Fruit fly (Drosophila melanogaster): ENCODE data around the gene Wdr92.
A peak's percentile ranks its signal among the peaks of the same experiment; 100 is the strongest.

The Wdr92 gene

DNA sequence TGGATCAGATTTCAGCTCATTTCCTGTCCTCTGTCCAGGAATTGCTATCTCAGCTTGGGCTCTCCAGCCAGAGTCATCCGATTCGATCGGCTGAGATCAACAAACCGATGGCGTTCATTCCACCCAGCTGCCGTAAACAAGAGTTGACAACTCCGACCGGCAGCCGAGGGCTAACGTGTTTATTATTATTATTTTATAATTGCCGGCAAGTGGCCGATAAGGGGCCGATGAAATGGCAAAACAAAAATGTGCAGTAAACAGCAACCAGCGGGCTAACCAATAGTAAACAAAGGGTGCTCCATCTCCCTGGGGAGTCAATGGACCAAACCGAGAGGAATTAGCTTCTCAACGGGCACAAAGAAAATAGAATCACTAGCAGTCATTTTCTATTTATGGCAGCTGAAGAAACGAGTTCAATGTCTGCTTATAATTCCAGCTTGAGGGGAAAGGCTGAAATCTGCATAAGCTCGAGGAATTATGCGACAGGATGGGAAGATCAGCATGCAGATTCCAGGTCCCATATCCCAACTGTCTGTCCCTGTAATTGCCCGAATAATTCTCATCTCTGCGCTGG is 17.3 kb downstream of the Wdr92 start (continued):
- TF ChIP-seq CG3919 (GFP tag; optimal IDR thresholded peaks at IDR 0.05) (no peak), Smox (GFP tag; optimal IDR thresholded peaks at IDR 0.05) (no peak), CG34406 (GFP tag; optimal IDR thresholded peaks at IDR 0.05) (no peak), CG9139 (GFP tag; optimal IDR thresholded peaks at IDR 0.05) (no peak), dac (GFP tag; optimal IDR thresholded peaks at IDR 0.05) (no peak), Hr39 (GFP tag; optimal IDR thresholded peaks at IDR 0.05) (no peak), CG10631 (GFP tag; optimal IDR thresholded peaks at IDR 0.05) (no peak), CG8119 (GFP tag; IDR thresholded peaks at IDR 0.05) (0 out of 3 replicates have a peak, but pooled peaks have one; percentile 32)

DNA sequence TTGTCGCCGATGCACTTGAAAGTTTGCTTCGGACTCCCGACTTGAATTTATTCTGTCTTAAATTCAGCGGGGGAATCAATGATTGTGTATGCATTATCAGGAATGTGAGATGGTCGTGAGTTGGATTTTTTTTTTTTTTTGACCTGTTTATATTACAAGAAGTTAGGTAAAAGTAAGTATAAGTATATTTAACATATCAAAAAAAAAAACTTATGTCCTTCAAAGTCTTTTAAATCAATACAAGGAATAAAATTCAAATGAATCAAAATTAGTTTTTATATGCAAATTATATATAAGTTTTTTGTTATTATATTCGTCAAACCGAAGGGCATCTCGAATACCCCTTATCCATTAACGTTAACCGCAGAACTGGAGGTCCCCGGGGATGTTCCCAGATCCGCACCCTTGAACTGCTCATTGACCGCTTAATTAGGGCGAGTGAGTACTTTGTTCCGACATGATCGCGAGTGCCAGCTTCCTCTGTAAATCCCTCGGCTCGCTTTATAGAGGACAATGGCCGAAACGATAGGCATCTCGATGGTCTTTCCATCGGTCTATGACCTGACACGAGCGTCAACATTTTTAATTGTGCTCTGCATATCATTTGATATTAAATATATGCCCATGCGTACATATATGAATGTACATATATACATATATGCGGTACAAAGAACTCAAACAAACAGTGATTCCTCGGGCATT is 18.8 kb downstream of the Wdr92 start:
- TF ChIP-seq eg (GFP tag; IDR thresholded peaks at IDR 0.05): no peak
- no peak for TF ChIP-seq CG15336 (GFP tag; IDR thresholded peaks at IDR 0.05)
- TF ChIP-seq CG3919 (GFP tag; optimal IDR thresholded peaks at IDR 0.05): peak; percentile 49
- peak; percentile 5 for TF ChIP-seq CG31627 (GFP tag; optimal IDR thresholded peaks at IDR 0.05)
- TF ChIP-seq OdsH (GFP tag; optimal IDR thresholded peaks at IDR 0.05): peak; percentile 56
- no peak for TF ChIP-seq Sox102F (GFP tag; optimal IDR thresholded peaks at IDR 0.05)
- no peak for TF ChIP-seq Smox (GFP tag; optimal IDR thresholded peaks at IDR 0.05)
- TF ChIP-seq CG8632 (GFP tag; optimal IDR thresholded peaks at IDR 0.05): peak; percentile 51
- TF ChIP-seq dsx (GFP tag; optimal IDR thresholded peaks at IDR 0.05; ENCODE audit: poor library complexity, severe bottlenecking): peak; percentile 56
- peak; percentile 52 for TF ChIP-seq CG10669 (GFP tag; optimal IDR thresholded peaks at IDR 0.05)
- TF ChIP-seq CG7368 (GFP tag; optimal IDR thresholded peaks at IDR 0.05): peak; percentile 7
- no peak for TF ChIP-seq Hr4 (GFP tag; optimal IDR thresholded peaks at IDR 0.05)
- TF ChIP-seq fkh (GFP tag; optimal IDR thresholded peaks at IDR 0.05): no peak
- no peak for TF ChIP-seq Hr38 (GFP tag; optimal IDR thresholded peaks at IDR 0.05)
- TF ChIP-seq cyc (GFP tag; optimal IDR thresholded peaks at IDR 0.05): peak; percentile 8
- TF ChIP-seq Eip75B (GFP tag; optimal IDR thresholded peaks at IDR 0.05): peak; percentile 30
- peak; percentile 51 for TF ChIP-seq esn (GFP tag; optimal IDR thresholded peaks at IDR 0.05)
- TF ChIP-seq lz (GFP tag; optimal IDR thresholded peaks at IDR 0.05): no peak
- no peak for TF ChIP-seq CG8119 (GFP tag; IDR thresholded peaks at IDR 0.05)
- TF ChIP-seq CG11294 (GFP tag; IDR thresholded peaks at IDR 0.05): no peak
- no peak for TF ChIP-seq fd85E (GFP tag; optimal IDR thresholded peaks at IDR 0.05)
- peak; percentile 62 for TF ChIP-seq spab (GFP tag; optimal IDR thresholded peaks at IDR 0.05)
- TF ChIP-seq CG1621 (tag; optimal IDR thresholded peaks at IDR 0.05): no peak
- peak; percentile 58 for TF ChIP-seq CG6808 (GFP tag; optimal IDR thresholded peaks at IDR 0.05)
- no peak for TF ChIP-seq dac (GFP tag; optimal IDR thresholded peaks at IDR 0.05)
- TF ChIP-seq CG11762 (GFP tag; optimal IDR thresholded peaks at IDR 0.05; ENCODE audit: insufficient read depth): no peak
- TF ChIP-seq CG16779 (tag; optimal IDR thresholded peaks at IDR 0.05): no peak
- no peak for TF ChIP-seq fd59A (GFP tag; optimal IDR thresholded peaks at IDR 0.05)
- peak; percentile 90 for TF ChIP-seq svp (GFP tag)
- no peak for TF ChIP-seq Gug (GFP tag; IDR thresholded peaks at IDR 0.05)
- TF ChIP-seq CG10631 (GFP tag; optimal IDR thresholded peaks at IDR 0.05): peak; percentile 54
- TF ChIP-seq Lpt (GFP tag; optimal IDR thresholded peaks at IDR 0.05): no peak
- TF ChIP-seq salr (GFP tag; optimal IDR thresholded peaks at IDR 0.05): peak; percentile 16 to 47
- peak; percentile 87 for TF ChIP-seq Eip78C (GFP tag)
- TF ChIP-seq Ets21C (GFP tag; optimal IDR thresholded peaks at IDR 0.05): no peak
- peak; percentile 52 for TF ChIP-seq acj6 (GFP tag; optimal IDR thresholded peaks at IDR 0.05)
- TF ChIP-seq Ets96B (tag; optimal IDR thresholded peaks at IDR 0.05): peak; percentile 65
- no peak for TF ChIP-seq Hr39 (GFP tag; optimal IDR thresholded peaks at IDR 0.05)
- TF ChIP-seq net (GFP tag; optimal IDR thresholded peaks at IDR 0.05): peak; percentile 36
- TF ChIP-seq Sox14 (GFP tag; optimal IDR thresholded peaks at IDR 0.05): peak; percentile 47
- TF ChIP-seq Blimp-1 (GFP tag; optimal IDR thresholded peaks at IDR 0.05): no peak
- TF ChIP-seq Met (GFP tag; optimal IDR thresholded peaks at IDR 0.05): peak; percentile 40
- peak; percentile 60 for TF ChIP-seq CG3032 (tag; optimal IDR thresholded peaks at IDR 0.05)
- TF ChIP-seq ss (GFP tag; optimal IDR thresholded peaks at IDR 0.05): peak in 1 of 2 experiments; percentile 66
- peak; percentile 48 for TF ChIP-seq pdm3 (GFP tag; optimal IDR thresholded peaks at IDR 0.05)

All from whole organism, prepupa.